Worm (Caenorhabditis elegans): Measurements from ENCODE around the gene eif-3.F.

DNA sequence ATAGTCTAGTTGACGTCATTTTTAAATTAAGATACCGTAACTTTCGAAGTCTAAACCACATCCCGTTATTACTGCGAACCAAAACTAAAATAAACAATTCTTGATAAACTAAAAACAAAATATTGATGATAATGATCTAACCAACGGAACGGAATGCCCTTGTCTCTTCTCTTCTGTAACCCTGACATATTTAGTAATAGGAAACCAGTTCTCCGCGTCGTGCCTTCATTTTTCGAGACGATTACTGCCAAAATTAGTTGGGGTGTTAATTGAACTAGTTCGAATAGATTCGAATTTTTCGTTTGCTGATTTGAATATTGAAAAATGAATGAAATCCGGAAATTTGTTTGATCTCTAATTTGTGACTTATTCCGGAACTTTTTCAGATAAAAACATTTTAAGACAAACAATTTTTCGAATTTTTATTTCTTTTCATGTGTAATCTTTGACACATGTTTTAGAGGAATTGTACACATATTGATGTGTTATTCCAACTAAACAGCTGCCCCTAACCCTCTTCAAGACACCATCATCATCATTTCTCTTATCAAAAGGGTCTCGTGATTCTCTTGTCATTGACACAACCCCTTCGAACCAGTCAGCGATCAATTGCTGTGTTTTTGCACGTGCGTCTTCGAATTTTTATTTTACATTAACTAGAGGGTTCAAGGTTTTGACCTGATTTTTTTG is 47.6 kb upstream of the eif-3.F start:
- TF ChIP-seq ama-1 (optimal IDR thresholded peaks at IDR 0.05) (no peak), hnd-1 (tag; optimal IDR thresholded peaks at IDR 0.05) (no peak), scrt-1 (GFP tag; IDR thresholded peaks at IDR 0.05) (no peak), flt-1 (GFP tag; IDR thresholded peaks at IDR 0.05) (no peak), hmg-4 (GFP tag; optimal IDR thresholded peaks at IDR 0.05) (no peak), B0310.2 (tag; optimal IDR thresholded peaks at IDR 0.05) (no peak), ets-7 (tag; optimal IDR thresholded peaks at IDR 0.05) (no peak), F13C5.2 (tag; optimal IDR thresholded peaks at IDR 0.05) (no peak)
